Fruit fly (Drosophila melanogaster): ENCODE measurements around the gene Polr1C.

The Polr1C gene

DNA sequence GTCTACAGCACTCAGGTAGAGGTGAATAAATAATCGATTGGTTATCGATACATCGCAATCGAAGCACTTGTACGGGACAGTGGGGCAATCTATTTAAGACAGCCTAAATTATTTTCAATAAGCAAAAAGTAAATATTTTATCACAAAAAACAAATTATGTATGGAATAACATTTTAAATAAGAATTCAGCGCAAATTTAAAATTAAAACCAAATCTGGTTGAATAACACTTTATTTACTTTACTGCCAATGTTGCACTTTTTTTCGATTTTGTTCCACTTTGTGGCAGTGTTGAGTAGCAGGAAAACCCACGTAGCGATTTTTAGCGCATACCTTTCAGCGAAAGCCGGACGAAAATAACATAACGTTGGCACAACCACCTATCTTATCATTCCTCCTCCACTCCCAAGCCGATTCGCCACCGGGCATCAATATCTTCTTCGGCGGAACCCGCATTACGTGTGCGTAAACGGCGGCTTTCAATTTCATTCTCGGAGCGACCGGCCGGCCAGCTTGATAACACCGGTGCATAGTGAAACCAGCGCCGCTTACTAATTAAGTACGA lies 8.3 kb downstream of the Polr1C start, which contains the start of the genes Gmd and CG3792 (continued):
- TF ChIP-seq CG31627 (GFP tag; optimal IDR thresholded peaks at IDR 0.05) (peak; percentile 96), CG10669 (GFP tag; optimal IDR thresholded peaks at IDR 0.05) (no peak), CG8319 (GFP tag; optimal IDR thresholded peaks at IDR 0.05) (peak; percentile 93), svp (GFP tag) (no peak), CG11294 (GFP tag; IDR thresholded peaks at IDR 0.05) (peak; percentile 93), CG11762 (GFP tag; optimal IDR thresholded peaks at IDR 0.05; ENCODE audit: insufficient read depth) (peak; percentile 93), Hr4 (GFP tag; optimal IDR thresholded peaks at IDR 0.05) (no peak), CG34406 (GFP tag; optimal IDR thresholded peaks at IDR 0.05) (peak; percentile 92)

DNA sequence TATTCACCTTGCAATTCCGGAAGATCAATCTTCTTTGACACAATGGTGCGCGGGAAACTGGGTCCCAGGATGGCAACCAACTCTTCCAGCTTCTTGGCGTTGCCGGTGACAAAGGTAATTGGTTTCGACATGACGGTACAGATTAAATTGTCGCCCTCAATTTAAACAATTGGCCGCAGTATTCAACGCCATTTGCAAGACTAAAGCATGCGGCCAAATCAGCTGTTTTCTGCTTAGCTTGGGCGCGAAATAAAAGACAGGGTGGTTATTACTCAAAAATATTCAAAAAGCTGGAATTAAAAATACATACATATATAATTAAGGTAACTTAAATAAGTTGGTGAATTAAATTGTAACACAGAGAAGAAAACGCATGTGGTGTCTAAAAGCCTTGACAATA lies 10.3 kb downstream of the Polr1C start, which contains the start of gene CG8891:
Gene CG8891, minus strand, starts transcription at position 242 of the 400 bp plus-strand sequence.
- no peak for TF ChIP-seq pdm3 (GFP tag; optimal IDR thresholded peaks at IDR 0.05)
- TF ChIP-seq Hr4 (GFP tag; optimal IDR thresholded peaks at IDR 0.05) = no peak
- no peak for TF ChIP-seq Blimp-1 (GFP tag; optimal IDR thresholded peaks at IDR 0.05)
- no peak for TF ChIP-seq vri (GFP tag; optimal IDR thresholded peaks at IDR 0.05)
- TF ChIP-seq dac (GFP tag; optimal IDR thresholded peaks at IDR 0.05) = no peak
- no peak for TF ChIP-seq CG8119 (GFP tag; IDR thresholded peaks at IDR 0.05)
- no peak for TF ChIP-seq salr (GFP tag; optimal IDR thresholded peaks at IDR 0.05)
- no peak for TF ChIP-seq CG6163 (GFP tag; IDR thresholded peaks at IDR 0.05)
- TF ChIP-seq CG11294 (GFP tag; IDR thresholded peaks at IDR 0.05) = no peak
- TF ChIP-seq CG1621 (tag; optimal IDR thresholded peaks at IDR 0.05) = no peak
- no peak for TF ChIP-seq Sox14 (GFP tag; optimal IDR thresholded peaks at IDR 0.05)
- no peak for TF ChIP-seq CG31627 (GFP tag; optimal IDR thresholded peaks at IDR 0.05)
- no peak for TF ChIP-seq CG4318 (GFP tag; optimal IDR thresholded peaks at IDR 0.05)
- no peak for TF ChIP-seq esn (GFP tag; optimal IDR thresholded peaks at IDR 0.05)
- no peak for TF ChIP-seq Hr38 (GFP tag; optimal IDR thresholded peaks at IDR 0.05)
- TF ChIP-seq Eip93F (GFP tag; optimal IDR thresholded peaks at IDR 0.05) = no peak

DNA sequence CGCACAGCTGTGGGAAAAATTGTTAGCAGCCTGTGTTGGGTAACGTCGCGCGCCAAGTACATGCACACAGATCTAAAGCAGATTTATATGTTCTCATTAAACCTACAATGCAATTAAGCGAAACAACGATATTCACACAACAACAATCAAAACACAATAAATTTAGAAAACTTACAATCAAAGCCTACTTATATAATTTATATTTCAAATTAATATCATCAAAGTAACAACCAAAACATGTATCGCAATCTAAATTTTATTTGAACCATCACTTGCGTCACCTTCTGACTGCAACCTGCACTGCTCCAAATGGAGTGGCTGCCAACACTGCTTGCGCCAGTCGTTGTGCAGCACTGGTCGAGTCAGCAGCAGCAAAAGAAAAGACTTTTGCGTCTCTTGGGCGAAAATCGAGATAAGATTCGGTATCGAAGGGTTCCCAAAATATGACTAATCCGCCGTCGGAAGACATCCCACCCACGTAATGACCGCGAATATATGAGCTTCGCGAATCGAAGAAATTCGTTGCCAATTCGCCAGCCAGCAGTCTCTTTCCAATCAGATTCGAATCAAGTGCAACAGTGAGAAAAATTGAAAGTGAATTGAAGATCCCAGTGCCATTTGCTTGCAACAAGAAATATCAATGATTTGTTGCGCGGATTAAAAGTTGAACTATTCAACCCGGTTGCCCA lies 12.6 kb downstream of the Polr1C start, which contains the start of the genes CG8892 and CG34126:
Gene CG8892, minus strand, starts transcription at position 315 of the 689 bp plus-strand sequence.
Gene CG34126, plus strand, starts transcription at position 337 of the 689 bp plus-strand sequence.
- TF ChIP-seq acj6 (GFP tag; optimal IDR thresholded peaks at IDR 0.05) = peak; percentile 98
- peak; percentile 90 for TF ChIP-seq fd85E (GFP tag; optimal IDR thresholded peaks at IDR 0.05)
- peak; percentile 96 for TF ChIP-seq fd59A (GFP tag; optimal IDR thresholded peaks at IDR 0.05)
- peak; percentile 97 for TF ChIP-seq CG32006 (GFP tag; optimal IDR thresholded peaks at IDR 0.05)
- peak; percentile 92 for TF ChIP-seq CG7368 (GFP tag; optimal IDR thresholded peaks at IDR 0.05)
- peak; percentile 97 for TF ChIP-seq topi (GFP tag; optimal IDR thresholded peaks at IDR 0.05)
- peak; percentile 87 for TF ChIP-seq CG1621 (tag; optimal IDR thresholded peaks at IDR 0.05)
- TF ChIP-seq esn (GFP tag; optimal IDR thresholded peaks at IDR 0.05) = peak; percentile 98
- TF ChIP-seq Sox14 (GFP tag; optimal IDR thresholded peaks at IDR 0.05) = peak; percentile 97
- peak; percentile 99 for TF ChIP-seq OdsH (GFP tag; optimal IDR thresholded peaks at IDR 0.05)
- peak; percentile 88 for TF ChIP-seq CG6854 (GFP tag; optimal IDR thresholded peaks at IDR 0.05)
- TF ChIP-seq Ets21C (GFP tag; optimal IDR thresholded peaks at IDR 0.05) = peak; percentile 97
- TF ChIP-seq CG11294 (GFP tag; IDR thresholded peaks at IDR 0.05) = peak; percentile 88
- TF ChIP-seq CG4318 (GFP tag; optimal IDR thresholded peaks at IDR 0.05) = peak; percentile 96
- peak; percentile 96 for TF ChIP-seq Smox (GFP tag; optimal IDR thresholded peaks at IDR 0.05)
- TF ChIP-seq CG34406 (GFP tag; optimal IDR thresholded peaks at IDR 0.05) = peak; percentile 94
- peak; percentile 92 for TF ChIP-seq Ets96B (tag; optimal IDR thresholded peaks at IDR 0.05)
- TF ChIP-seq Blimp-1 (GFP tag; optimal IDR thresholded peaks at IDR 0.05) = peak; percentile 92
- TF ChIP-seq CG10669 (GFP tag; optimal IDR thresholded peaks at IDR 0.05) = peak; percentile 95
- peak; percentile 90 for TF ChIP-seq Lpt (GFP tag; optimal IDR thresholded peaks at IDR 0.05)
- TF ChIP-seq dsx (GFP tag; optimal IDR thresholded peaks at IDR 0.05; ENCODE audit: poor library complexity, severe bottlenecking) = peak; percentile 89
- TF ChIP-seq eg (GFP tag; IDR thresholded peaks at IDR 0.05) = peak; percentile 89
- peak; percentile 99 for TF ChIP-seq CG10631 (GFP tag; optimal IDR thresholded peaks at IDR 0.05)
- TF ChIP-seq Hr4 (GFP tag; optimal IDR thresholded peaks at IDR 0.05) = peak; percentile 96
- TF ChIP-seq Eip75B (GFP tag; optimal IDR thresholded peaks at IDR 0.05) = peak; percentile 96
- peak; percentile 98 for TF ChIP-seq Eip78C (GFP tag)
- peak; percentile 85 to 95 for TF ChIP-seq ss (GFP tag; optimal IDR thresholded peaks at IDR 0.05)
- peak; percentile 96 for TF ChIP-seq dac (GFP tag; optimal IDR thresholded peaks at IDR 0.05)
- TF ChIP-seq CG3032 (tag; optimal IDR thresholded peaks at IDR 0.05) = peak; percentile 98
- TF ChIP-seq CG31627 (GFP tag; optimal IDR thresholded peaks at IDR 0.05) = peak; percentile 99
- TF ChIP-seq Eip93F (GFP tag; optimal IDR thresholded peaks at IDR 0.05) = peak; percentile 87
- TF ChIP-seq svp (GFP tag) = peak; percentile 97
- peak; percentile 96 for TF ChIP-seq achi (GFP tag; optimal IDR thresholded peaks at IDR 0.05)
- TF ChIP-seq fkh (GFP tag; optimal IDR thresholded peaks at IDR 0.05) = peak; percentile 81
- peak; percentile 95 for TF ChIP-seq vri (GFP tag; optimal IDR thresholded peaks at IDR 0.05)
- peak; percentile 82 for TF ChIP-seq CG16779 (tag; optimal IDR thresholded peaks at IDR 0.05)
